Worm (Caenorhabditis elegans): ENCODE data around the gene mrps-9.

DNA sequence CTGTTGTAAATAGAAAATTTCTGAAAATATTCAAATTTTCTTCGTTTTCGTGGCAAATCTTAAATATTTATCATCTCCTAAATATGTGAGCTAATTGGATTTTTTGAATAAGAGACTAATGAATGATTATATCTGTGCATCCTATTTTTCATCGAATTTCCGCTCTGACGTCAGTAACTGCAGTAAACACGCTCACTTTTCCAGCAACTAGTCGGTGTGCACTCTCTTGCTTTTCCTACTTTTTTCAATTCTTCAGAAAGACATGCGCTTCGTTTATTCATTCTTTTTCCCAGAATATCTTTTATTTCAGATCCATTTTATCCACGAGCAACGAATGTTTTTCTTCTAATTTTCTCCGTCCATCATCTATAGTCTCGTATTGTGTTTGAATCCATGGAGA is 36.4 kb upstream of the mrps-9 start:
- TF ChIP-seq B0261.1 (tag; optimal IDR thresholded peaks at IDR 0.05) (no peak), lin-40 (tag; optimal IDR thresholded peaks at IDR 0.05) (no peak), egrh-3 (GFP tag; IDR thresholded peaks at IDR 0.05) (no peak), let-607 (tag; optimal IDR thresholded peaks at IDR 0.05) (no peak), sea-2 (GFP tag; IDR thresholded peaks at IDR 0.05) (no peak), bed-2 (GFP tag; IDR thresholded peaks at IDR 0.05) (no peak), chd-7 (tag; optimal IDR thresholded peaks at IDR 0.05) (no peak), Y53G8AR.9 (GFP tag; conservative IDR thresholded peaks at IDR 0.05) (no peak), F10E7.11 (tag; optimal IDR thresholded peaks at IDR 0.05) (no peak)
